Fruit fly (Drosophila melanogaster): ENCODE measurements around the gene CG12091.

CG12091 gene

dm6 chr3L:1516631-1517273 lies 19.9 kb downstream of the CG12091 start, which contains the start of gene cue:
TSS of gene cue (minus strand) at chr3L:1517271.
- peak; percentile 53 for TF ChIP-seq ftz-f1 (GFP tag; optimal IDR thresholded peaks at IDR 0.05)
- no peak for TF ChIP-seq CG2129 (GFP tag; IDR thresholded peaks at IDR 0.05; ENCODE audit: partially characterized antibody)
- peak; percentile 70 for TF ChIP-seq Jarid2 (GFP tag; optimal IDR thresholded peaks at IDR 0.05)
- TF ChIP-seq CG30020 (tag; optimal IDR thresholded peaks at IDR 0.05): no peak
- no peak for TF ChIP-seq CG12155 (GFP tag; optimal IDR thresholded peaks at IDR 0.05)
- TF ChIP-seq CG15479 (GFP tag; optimal IDR thresholded peaks at IDR 0.05): peak; percentile 48
- no peak for TF ChIP-seq cas (GFP tag; IDR thresholded peaks at IDR 0.05)
- TF ChIP-seq MTF-1 (GFP tag; optimal IDR thresholded peaks at IDR 0.05; ENCODE audit: borderline replicate concordance): peak; percentile 38
- TF ChIP-seq chinmo (GFP tag; IDR thresholded peaks at IDR 0.05; ENCODE audit: partially characterized antibody): 0 out of 4 replicates have a peak, but pooled peaks have one; percentile 18
- TF ChIP-seq Atf6 (GFP tag; IDR thresholded peaks at IDR 0.05): peak; percentile 15; the same call in 1 of the 2 replicates
- TF ChIP-seq chm (GFP tag; IDR thresholded peaks at IDR 0.05): 0 out of 2 replicates have a peak, but pooled peaks have one; percentile 14
- 0 out of 3 replicates have a peak, but pooled peaks have one; percentile 41 for TF ChIP-seq CG34422 (GFP tag; IDR thresholded peaks at IDR 0.05)
- no peak for TF ChIP-seq CG8290 (GFP tag; optimal IDR thresholded peaks at IDR 0.05)
- peak in 1 of 2 experiments; percentile 14 for TF ChIP-seq CG8290 (tag; optimal IDR thresholded peaks at IDR 0.05)
- peak; percentile 17 for TF ChIP-seq Elba2 (GFP tag; optimal IDR thresholded peaks at IDR 0.05)
- TF ChIP-seq CG12769 (tag; optimal IDR thresholded peaks at IDR 0.05): peak; percentile 37
- TF ChIP-seq CG17361 (GFP tag; IDR thresholded peaks at IDR 0.05): no peak
- TF ChIP-seq CG10274 (GFP tag; optimal IDR thresholded peaks at IDR 0.05): peak; percentile 96
- TF ChIP-seq kah (GFP tag; optimal IDR thresholded peaks at IDR 0.05): peak; percentile 56
- no peak for TF ChIP-seq CG1603 (tag; optimal IDR thresholded peaks at IDR 0.05)
- TF ChIP-seq seq (GFP tag; IDR thresholded peaks at IDR 0.05): 0 out of 2 replicates have a peak, but pooled peaks have one; percentile 6
- TF ChIP-seq crp (GFP tag; optimal IDR thresholded peaks at IDR 0.05): peak in 1 of 2 experiments; percentile 33
- TF ChIP-seq CG15514 (GFP tag; optimal IDR thresholded peaks at IDR 0.05): peak; percentile 63
- no peak for TF ChIP-seq YL-1 (GFP tag; optimal IDR thresholded peaks at IDR 0.05)
- no peak for TF ChIP-seq vfl (GFP tag; optimal IDR thresholded peaks at IDR 0.05)
- TF ChIP-seq CG7372 (GFP tag; IDR thresholded peaks at IDR 0.05): no peak
- peak; percentile 51 for TF ChIP-seq D (optimal IDR thresholded peaks at IDR 0.05)
- no peak for TF ChIP-seq D (GFP tag; optimal IDR thresholded peaks at IDR 0.05)
- TF ChIP-seq CG33557 (GFP tag; optimal IDR thresholded peaks at IDR 0.05): no peak
- peak; percentile 75; the same call in 2 of the 3 replicates for TF ChIP-seq CG6175 (GFP tag; IDR thresholded peaks at IDR 0.05)
- no peak for TF ChIP-seq CG11695 (GFP tag; IDR thresholded peaks at IDR 0.05)
- peak; percentile 60; the same call in 2 of the 3 replicates for TF ChIP-seq so (GFP tag; IDR thresholded peaks at IDR 0.05)
- TF ChIP-seq otp (GFP tag; IDR thresholded peaks at IDR 0.05): 0 out of 3 replicates have a peak, but pooled peaks have one; percentile 16
- 0 out of 2 replicates have a peak, but pooled peaks have one; percentile 6 for TF ChIP-seq Taf1 (GFP tag; IDR thresholded peaks at IDR 0.05)
- no peak for TF ChIP-seq gcm2 (GFP tag; optimal IDR thresholded peaks at IDR 0.05)
- peak; percentile 26 for TF ChIP-seq cg (GFP tag; optimal IDR thresholded peaks at IDR 0.05)
- TF ChIP-seq CG12071 (GFP tag; optimal IDR thresholded peaks at IDR 0.05): no peak
- TF ChIP-seq Hr39 (optimal IDR thresholded peaks at IDR 0.05): no peak
- TF ChIP-seq Pdp1 (GFP tag; optimal IDR thresholded peaks at IDR 0.05): peak in 1 of 2 experiments; percentile 97
- TF ChIP-seq MESR4 (GFP tag; optimal IDR thresholded peaks at IDR 0.05): peak; percentile 43
- peak; percentile 21 for TF ChIP-seq bigmax (GFP tag; optimal IDR thresholded peaks at IDR 0.05)
- peak; percentile 70 for TF ChIP-seq Ets65A (GFP tag)
